Fruit fly (Drosophila melanogaster) whole organism, embryonic: ENCODE data around the gene CG4577.

Experiments
- Adf1 ChIP-seq: fragments of 200-800 bp; sonication (Bioruptor generic); IDR thresholded peaks from 2 replicates; pipeline ENCODE4 v1.3.6; 2022; ENCODE audit warnings: missing biosample characterization, missing genetic modification characterization
- Atf-2 ChIP-seq: fragments of 200-800 bp; sonication (Bioruptor generic); optimal IDR thresholded peaks from 2 replicates; lab custom pipeline; 2016; ENCODE audit warnings: missing biosample characterization, missing genetic modification characterization
- Bdp1 ChIP-seq: fragments of 200-800 bp; sonication (Bioruptor generic); optimal IDR thresholded peaks from 3 replicates; lab custom pipeline; 2016; ENCODE audit warnings: missing biosample characterization, missing genetic modification characterization
- BtbVII ChIP-seq: fragments of 200-800 bp; sonication (Bioruptor generic); optimal IDR thresholded peaks from 3 replicates; lab custom pipeline; 2017; ENCODE audit warnings: missing biosample characterization, mild to moderate bottlenecking, missing genetic modification characterization
- Bteb2 ChIP-seq: fragments of 200-800 bp; sonication (Bioruptor generic); optimal IDR thresholded peaks from 2 replicates; lab custom pipeline; 2016; ENCODE audit warnings: missing biosample characterization, missing genetic modification characterization
- CG10267 ChIP-seq: fragments of 200-800 bp; sonication (Bioruptor generic); optimal IDR thresholded peaks from 2 replicates; lab custom pipeline; 2018; ENCODE audit warnings: missing biosample characterization, mild to moderate bottlenecking, missing genetic modification characterization, moderate library complexity
- CG11247 ChIP-seq: fragments of 200-800 bp; sonication (Bioruptor generic); IDR thresholded peaks from 2 replicates; pipeline ENCODE4 v1.3.6; 2022; ENCODE audit warnings: missing biosample characterization, missing genetic modification characterization
- CG11560 ChIP-seq: fragments of 200-800 bp; sonication (Bioruptor generic); IDR thresholded peaks from 3 replicates; pipeline ENCODE4 v1.3.6; 2022; ENCODE audit warnings: missing biosample characterization, missing genetic modification characterization
- CG11723 ChIP-seq: fragments of 200-800 bp; sonication (Bioruptor generic); optimal IDR thresholded peaks from 2 replicates; lab custom pipeline; 2017; ENCODE audit warnings: missing biosample characterization, mild to moderate bottlenecking, missing genetic modification characterization
- CG12942 ChIP-seq: fragments of 200-800 bp; sonication (Bioruptor generic); optimal IDR thresholded peaks from 3 replicates; lab custom pipeline; 2016; ENCODE audit warnings: missing biosample characterization, missing genetic modification characterization
- CG14710 ChIP-seq: fragments of 200-800 bp; sonication (Bioruptor generic); optimal IDR thresholded peaks from 3 replicates; lab custom pipeline; 2019; ENCODE audit warnings: missing biosample characterization, mild to moderate bottlenecking, missing genetic modification characterization, moderate library complexity
- CG17912 ChIP-seq: fragments of 200-800 bp; sonication (Bioruptor generic); optimal IDR thresholded peaks from 2 replicates; lab custom pipeline; 2018; ENCODE audit warnings: missing biosample characterization, mild to moderate bottlenecking, missing genetic modification characterization
- CG30431 ChIP-seq: fragments of 200-800 bp; sonication (Bioruptor generic); optimal IDR thresholded peaks from 2 replicates; lab custom pipeline; 2017; ENCODE audit warnings: missing biosample characterization, missing genetic modification characterization
- CG32532 ChIP-seq: fragments of 200-800 bp; sonication (Bioruptor generic); IDR thresholded peaks from 2 replicates; pipeline ENCODE4 v1.3.6; 2022; ENCODE audit warnings: missing biosample characterization, missing genetic modification characterization
- CG33557 ChIP-seq: fragments of 200-800 bp; sonication (Bioruptor generic); optimal IDR thresholded peaks from 2 replicates; lab custom pipeline; 2019; ENCODE audit warnings: missing biosample characterization, mild to moderate bottlenecking, missing genetic modification characterization, moderate library complexity
- CG7928 ChIP-seq: fragments of 200-800 bp; sonication (Bioruptor generic); optimal IDR thresholded peaks from 2 replicates; lab custom pipeline; 2017; ENCODE audit warnings: missing biosample characterization, mild to moderate bottlenecking, missing genetic modification characterization
- CG8478 ChIP-seq: fragments of >200 bp; optimal IDR thresholded peaks from 2 replicates; lab custom pipeline; 2018
- CTCF ChIP-seq: fragments of 200-800 bp; sonication (Bioruptor generic); optimal IDR thresholded peaks from 2 replicates; lab custom pipeline; 2017; ENCODE audit warnings: missing biosample characterization, mild to moderate bottlenecking, missing genetic modification characterization, moderate library complexity
- Dll ChIP-seq: fragments of 200-800 bp; sonication (Bioruptor generic); IDR thresholded peaks from 4 replicates; pipeline ENCODE4 v1.3.6; 2022; ENCODE audit warnings: missing biosample characterization, missing genetic modification characterization; ENCODE audit not compliant: partially characterized antibody
- ERR ChIP-seq: fragments of 200-800 bp; sonication (Bioruptor generic); optimal IDR thresholded peaks from 2 replicates; lab custom pipeline; 2016; ENCODE audit warnings: missing biosample characterization, missing genetic modification characterization
- Hmx ChIP-seq: fragments of 200-800 bp; sonication (Bioruptor generic); optimal IDR thresholded peaks from 2 replicates; lab custom pipeline; 2016; ENCODE audit warnings: missing biosample characterization, missing genetic modification characterization
- Lpt ChIP-seq: fragments of >200 bp; optimal IDR thresholded peaks from 2 replicates; lab custom pipeline; 2018; ENCODE audit warnings: missing biosample characterization, missing genetic modification characterization
- NC2α ChIP-seq: fragments of 200-800 bp; sonication (Bioruptor generic); optimal IDR thresholded peaks from 2 replicates; lab custom pipeline; 2016; ENCODE audit warnings: missing biosample characterization, missing genetic modification characterization
- NC2β ChIP-seq: fragments of 200-800 bp; sonication (Bioruptor generic); optimal IDR thresholded peaks from 2 replicates; lab custom pipeline; 2016; ENCODE audit warnings: missing biosample characterization, missing genetic modification characterization
- Nf-YA ChIP-seq: fragments of 200-800 bp; sonication (Bioruptor generic); IDR thresholded peaks from 2 replicates; pipeline ENCODE4 v1.3.6; 2022; ENCODE audit warnings: missing biosample characterization, missing genetic modification characterization
- Rx ChIP-seq: fragments of 200-800 bp; sonication (Bioruptor generic); IDR thresholded peaks from 2 replicates; pipeline ENCODE4 v1.3.6; 2022; ENCODE audit warnings: missing biosample characterization, missing genetic modification characterization
- Sin3A ChIP-seq: fragments of >200 bp; optimal IDR thresholded peaks from 2 replicates; lab custom pipeline; 2018
- Spps ChIP-seq: fragments of 200-800 bp; sonication (Bioruptor generic); optimal IDR thresholded peaks from 2 replicates; lab custom pipeline; 2018; ENCODE audit warnings: missing biosample characterization, mild to moderate bottlenecking, missing genetic modification characterization
- bsh ChIP-seq, 2 experiments: fragments of 200-800 bp; sonication (Bioruptor generic); optimal IDR thresholded peaks; 2 replicates each; lab custom pipeline; 2017 to 2018; ENCODE audit warnings: mild to moderate bottlenecking in 2 of 2, missing biosample characterization in 2 of 2, missing genetic modification characterization in 2 of 2, moderate library complexity in 1 of 2
- chn ChIP-seq: fragments of 200-800 bp; sonication (Bioruptor generic); optimal IDR thresholded peaks from 2 replicates; lab custom pipeline; 2016; ENCODE audit warnings: missing biosample characterization, missing genetic modification characterization
- disco-r ChIP-seq: fragments of 200-800 bp; sonication (Bioruptor generic); optimal IDR thresholded peaks from 2 replicates; lab custom pipeline; 2016; ENCODE audit warnings: missing biosample characterization, missing genetic modification characterization
- dmrt11E ChIP-seq: fragments of 200-800 bp; sonication (Bioruptor generic); optimal IDR thresholded peaks from 3 replicates; lab custom pipeline; 2018; ENCODE audit warnings: missing biosample characterization, mild to moderate bottlenecking, missing genetic modification characterization, moderate library complexity
- emc ChIP-seq: fragments of 200-800 bp; sonication (Bioruptor generic); optimal IDR thresholded peaks from 2 replicates; lab custom pipeline; 2016; ENCODE audit warnings: missing biosample characterization, missing genetic modification characterization
- fd96Cb ChIP-seq: fragments of 200-800 bp; sonication (Bioruptor generic); optimal IDR thresholded peaks from 2 replicates; lab custom pipeline; 2018; ENCODE audit warnings: missing biosample characterization, mild to moderate bottlenecking, missing genetic modification characterization, moderate library complexity
- hb ChIP-seq: fragments of 200-800 bp; sonication (Bioruptor generic); IDR thresholded peaks from 3 replicates; pipeline ENCODE4 v1.3.6; 2022; ENCODE audit warnings: missing biosample characterization, missing genetic modification characterization; ENCODE audit not compliant: partially characterized antibody
- jing ChIP-seq: fragments of 200-800 bp; sonication (Bioruptor generic); optimal IDR thresholded peaks from 2 replicates; lab custom pipeline; 2018; ENCODE audit warnings: missing biosample characterization, mild to moderate bottlenecking, missing genetic modification characterization
- klu ChIP-seq: fragments of 200-800 bp; sonication (Bioruptor generic); IDR thresholded peaks from 2 replicates; pipeline ENCODE4 v1.3.6; 2022; ENCODE audit warnings: missing biosample characterization, missing genetic modification characterization
- lab ChIP-seq: fragments of 200-800 bp; sonication (Bioruptor generic); optimal IDR thresholded peaks from 3 replicates; lab custom pipeline; 2017; ENCODE audit warnings: missing biosample characterization, missing genetic modification characterization, mild to moderate bottlenecking, moderate library complexity, missing genetic modification reagents
- maf-S ChIP-seq: fragments of 200-800 bp; sonication (Bioruptor generic); optimal IDR thresholded peaks from 2 replicates; lab custom pipeline; 2016; ENCODE audit warnings: missing biosample characterization, missing genetic modification characterization
- nerfin-1 ChIP-seq: fragments of 200-800 bp; sonication (Bioruptor generic); optimal IDR thresholded peaks from 3 replicates; lab custom pipeline; 2019; ENCODE audit warnings: missing biosample characterization, mild to moderate bottlenecking, missing genetic modification characterization, moderate library complexity
- nom ChIP-seq: fragments of 200-800 bp; sonication (Bioruptor generic); optimal IDR thresholded peaks from 2 replicates; lab custom pipeline; 2017; ENCODE audit warnings: missing biosample characterization, missing genetic modification characterization, mild to moderate bottlenecking, moderate library complexity, missing genetic modification reagents
- onecut ChIP-seq: fragments of 200-800 bp; sonication (Bioruptor generic); IDR thresholded peaks from 2 replicates; pipeline ENCODE4 v1.3.6; 2022; ENCODE audit warnings: missing biosample characterization, missing genetic modification characterization
- otp ChIP-seq: fragments of 200-800 bp; sonication (Bioruptor generic); IDR thresholded peaks from 3 replicates; pipeline ENCODE4, ENCODE4 v1.3.6; 2022; ENCODE audit warnings: missing biosample characterization, missing genetic modification characterization
- phol ChIP-seq: fragments of 200-800 bp; sonication (Bioruptor generic); optimal IDR thresholded peaks from 3 replicates; lab custom pipeline; 2018; ENCODE audit warnings: missing biosample characterization, mild to moderate bottlenecking, missing genetic modification characterization, moderate library complexity
- pros ChIP-seq: fragments of 200-800 bp; sonication (Bioruptor generic); optimal IDR thresholded peaks from 3 replicates; lab custom pipeline; 2019; ENCODE audit warnings: missing biosample characterization, mild to moderate bottlenecking, missing genetic modification characterization, moderate library complexity
- psq ChIP-seq: fragments of 200-800 bp; sonication (Bioruptor generic); optimal IDR thresholded peaks from 2 replicates; lab custom pipeline; 2017; ENCODE audit warnings: missing biosample characterization, missing genetic modification characterization
- salm ChIP-seq: fragments of 200-800 bp; sonication (Bioruptor generic); optimal IDR thresholded peaks from 2 replicates; lab custom pipeline; 2018; ENCODE audit warnings: missing biosample characterization, mild to moderate bottlenecking, missing genetic modification characterization
- schlank ChIP-seq: fragments of 200-800 bp; sonication (Bioruptor generic); optimal IDR thresholded peaks from 2 replicates; lab custom pipeline; 2018; ENCODE audit warnings: missing biosample characterization, mild to moderate bottlenecking, missing genetic modification characterization
- sd ChIP-seq: fragments of 200-800 bp; sonication (Bioruptor generic); optimal IDR thresholded peaks from 3 replicates; lab custom pipeline; 2018; ENCODE audit warnings: missing biosample characterization, mild to moderate bottlenecking, missing genetic modification characterization, moderate library complexity
- slou ChIP-seq: fragments of 200-800 bp; sonication (Bioruptor generic); optimal IDR thresholded peaks from 3 replicates; lab custom pipeline; 2016; ENCODE audit warnings: missing biosample characterization, missing genetic modification characterization
- sr ChIP-seq: fragments of 200-800 bp; sonication (Bioruptor generic); IDR thresholded peaks from 3 replicates; pipeline ENCODE4 v1.3.6; 2022; ENCODE audit warnings: missing biosample characterization, missing genetic modification characterization
- ssp ChIP-seq: fragments of 200-800 bp; sonication (Bioruptor generic); IDR thresholded peaks from 2 replicates; pipeline ENCODE4 v1.3.6; 2022; ENCODE audit warnings: missing biosample characterization, missing genetic modification characterization
- wdn ChIP-seq: fragments of 200-800 bp; sonication (Bioruptor generic); IDR thresholded peaks from 2 replicates; pipeline ENCODE4 v1.3.6; 2022; ENCODE audit warnings: missing biosample characterization, missing genetic modification characterization
- wek ChIP-seq: fragments of 200-800 bp; sonication (Bioruptor generic); optimal IDR thresholded peaks from 3 replicates; lab custom pipeline; 2018; ENCODE audit warnings: missing biosample characterization, mild to moderate bottlenecking, missing genetic modification characterization, moderate library complexity

Gene CG4577

DNA sequence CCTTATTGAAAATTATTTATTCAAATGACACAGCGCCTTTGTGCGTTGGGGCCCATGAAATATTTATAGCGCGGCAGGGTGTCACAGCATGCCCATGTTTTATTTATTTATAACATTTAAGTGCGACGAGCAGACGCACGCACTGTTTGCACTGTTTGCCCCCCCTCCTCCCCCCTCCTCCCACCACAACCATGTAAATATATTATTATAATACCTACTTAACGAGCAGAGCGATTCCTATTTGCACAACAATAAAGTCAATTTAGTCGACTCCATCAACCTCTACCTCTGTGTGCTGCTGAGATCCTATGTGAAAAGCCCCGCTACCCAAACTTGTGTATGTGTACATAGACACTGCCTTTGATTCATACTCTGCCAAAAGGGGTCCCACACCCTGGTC, 39.8 kb upstream of the CG4577 start (continued):
- TF ChIP-seq psq (GFP tag; lab: Kevin White, UChicago) (no peak), disco-r (GFP tag; lab: Kevin White, UChicago) (no peak), CG14710 (no peak), bsh (GFP tag; optimal IDR thresholded peaks at IDR 0.05; lab: Kevin White, UChicago) (peak in 1 of 2 experiments; percentile 33), fd96Cb (no peak), Atf-2 (GFP tag; lab: Kevin White, UChicago) (no peak), CG11247 (GFP tag; lab: Robert Waterston, UW) (no peak), wdn (GFP tag; lab: Robert Waterston, UW) (no peak), CG32532 (GFP tag; lab: Robert Waterston, UW) (no peak), salm (tag; lab: Kevin White, UChicago) (peak; percentile 46), NC2α (GFP tag; lab: Kevin White, UChicago) (no peak), CG11560 (tag; lab: Robert Waterston, UW) (no peak), Rx (GFP tag; lab: Robert Waterston, UW) (no peak), ERR (GFP tag; lab: Kevin White, UChicago) (no peak), CG17912 (peak; percentile 47), ssp (no peak), Bteb2 (GFP tag; lab: Kevin White, UChicago) (no peak), schlank (tag; lab: Kevin White, UChicago) (peak; percentile 7), NC2β (GFP tag; lab: Kevin White, UChicago) (no peak), phol (tag; lab: Kevin White, UChicago) (no peak), Sin3A (lab: Kevin White, UChicago) (no peak), CG7928 (no peak), wek (no peak), hb (GFP tag; lab: Robert Waterston, UW) (no peak), nerfin-1 (tag; lab: Kevin White, UChicago) (no peak), BtbVII (GFP tag; lab: Kevin White, UChicago) (no peak), sr (GFP tag; lab: Robert Waterston, UW) (no peak), jing (no peak), Nf-YA (GFP tag; lab: Robert Waterston, UW) (no peak), Bdp1 (GFP tag; lab: Kevin White, UChicago) (no peak), CG12942 (no peak), nom (no peak), dmrt11E (no peak), onecut (GFP tag; lab: Robert Waterston, UW) (0 out of 2 replicates have a peak, but pooled peaks have one; percentile 18), Adf1 (GFP tag; lab: Robert Waterston, UW) (no peak), lab (GFP tag; lab: Kevin White, UChicago) (peak; percentile 69), chn (GFP tag; lab: Kevin White, UChicago) (no peak), pros (no peak), CTCF (GFP tag; lab: Kevin White, UChicago) (no peak), sd (tag; lab: Kevin White, UChicago) (peak; percentile 5), Dll (GFP tag; lab: Robert Waterston, UW) (no peak), klu (GFP tag; lab: Robert Waterston, UW) (no peak), Lpt (GFP tag; lab: Kevin White, UChicago) (no peak), slou (GFP tag; lab: Kevin White, UChicago) (no peak), CG11723 (GFP tag; lab: Kevin White, UChicago) (no peak), Hmx (GFP tag; lab: Kevin White, UChicago) (no peak), CG10267 (no peak), maf-S (GFP tag; lab: Kevin White, UChicago) (no peak), otp (GFP tag; lab: Robert Waterston, UW) (peak; percentile 72; the same call in 2 of the 3 replicates), CG8478 (lab: Kevin White, UChicago) (no peak), CG30431 (GFP tag; lab: Kevin White, UChicago) (no peak), emc (GFP tag; lab: Kevin White, UChicago) (no peak), Spps (tag; lab: Kevin White, UChicago) (no peak), CG33557 (GFP tag; lab: Kevin White, UChicago) (no peak)
